Worm (Caenorhabditis elegans): ENCODE results near the gene nth-1.

The nth-1 gene

DNA sequence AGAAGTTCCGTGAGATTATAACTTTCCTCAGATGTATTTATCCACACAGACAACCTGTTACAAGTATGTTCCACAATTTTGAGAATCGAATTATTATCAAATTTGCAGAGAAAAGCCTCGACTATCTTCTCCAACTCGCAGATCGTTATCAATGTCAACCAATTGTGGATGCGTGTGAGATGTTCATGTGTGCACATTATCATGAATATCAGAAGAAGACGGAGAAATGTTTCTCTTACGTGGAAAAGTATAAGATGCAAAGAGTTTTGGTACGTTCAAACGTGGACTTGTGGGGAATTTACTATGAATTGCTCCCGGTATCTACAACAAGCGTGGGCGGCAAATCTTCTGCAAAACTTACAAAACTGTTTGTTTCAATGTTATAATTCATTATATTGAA, 23.0 kb downstream of the nth-1 start:
- TF ChIP-seq rnt-1 (tag; optimal IDR thresholded peaks at IDR 0.05) (no peak), aly-2 (tag; optimal IDR thresholded peaks at IDR 0.05) (no peak), lin-35 (GFP tag; optimal IDR thresholded peaks at IDR 0.05) (no peak), unc-98 (GFP tag; IDR thresholded peaks at IDR 0.05) (no peak), nhr-84 (tag; optimal IDR thresholded peaks at IDR 0.05) (no peak), pag-3 (tag; optimal IDR thresholded peaks at IDR 0.05; ENCODE audit: borderline replicate concordance, insufficient read depth) (no peak), hlh-4 (tag; optimal IDR thresholded peaks at IDR 0.05) (no peak), nhr-19 (GFP tag; conservative IDR thresholded peaks at IDR 0.05) (no peak), alr-1 (tag; optimal IDR thresholded peaks at IDR 0.05; ENCODE audit: borderline replicate concordance) (no peak), irx-1 (tag; optimal IDR thresholded peaks at IDR 0.05) (no peak), pqm-1 (tag; optimal IDR thresholded peaks at IDR 0.05) (no peak), unc-86 (tag; optimal IDR thresholded peaks at IDR 0.05) (no peak), dsc-1 (tag; optimal IDR thresholded peaks at IDR 0.05) (no peak), jun-1 (tag; optimal IDR thresholded peaks at IDR 0.05) (no peak)

DNA sequence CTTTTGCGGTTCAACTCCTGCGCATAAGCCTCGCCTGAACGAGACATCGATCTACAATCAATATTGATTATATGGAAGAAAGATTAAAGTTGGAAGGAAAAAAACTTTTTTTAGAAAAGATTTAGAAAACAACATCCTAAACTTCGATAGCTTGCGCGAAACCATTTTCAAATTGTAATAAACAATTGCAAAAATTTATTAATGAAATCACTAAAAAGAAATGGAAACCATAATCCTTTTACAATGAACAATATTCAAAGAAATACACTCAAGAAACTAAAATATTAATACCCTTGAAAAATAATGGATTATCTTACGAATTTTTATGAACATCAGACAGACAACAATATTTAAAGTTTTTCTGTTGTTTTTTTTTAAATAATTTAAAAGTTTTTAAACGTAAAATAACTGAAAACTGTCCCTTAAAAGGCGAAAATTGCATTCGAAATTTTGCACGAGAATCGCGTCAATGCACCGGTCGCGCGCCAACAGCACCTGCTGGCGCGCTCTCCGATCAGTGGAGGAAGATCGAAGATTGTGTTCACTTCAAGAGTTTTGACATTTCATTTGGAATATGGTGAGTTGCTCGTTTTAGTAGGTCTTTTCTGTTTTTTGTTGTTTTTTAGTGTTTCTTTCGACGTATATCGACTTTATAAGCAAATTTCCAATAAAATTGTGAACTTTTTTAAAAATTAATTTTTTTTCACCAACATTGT, 24.7 kb downstream of the nth-1 start, which contains the start of the genes sftb-1 and R10E4.1:
Gene sftb-1 (minus strand): TSS at position 51 of the 716 bp plus-strand sequence.
Gene R10E4.1 (plus strand): TSS at position 524 of the 716 bp plus-strand sequence.
- TF ChIP-seq mab-9 (GFP tag; IDR thresholded peaks at IDR 0.05) (0 out of 2 replicates have a peak, but pooled peaks have one; percentile 18), rnt-1 (tag; optimal IDR thresholded peaks at IDR 0.05) (peak; percentile 85), snpc-4 (tag; optimal IDR thresholded peaks at IDR 0.05) (peak; percentile 58), xbp-1 (tag; optimal IDR thresholded peaks at IDR 0.05) (peak; percentile 82), lin-39 (tag; optimal IDR thresholded peaks at IDR 0.05) (peak; percentile 62), fkh-8 (tag; optimal IDR thresholded peaks at IDR 0.05) (peak; percentile 62), ces-1 (GFP tag; optimal IDR thresholded peaks at IDR 0.05) (no peak), lin-14 (GFP tag; optimal IDR thresholded peaks at IDR 0.05) (peak; percentile 78), ceh-90 (tag; optimal IDR thresholded peaks at IDR 0.05) (no peak), unc-130 (tag; optimal IDR thresholded peaks at IDR 0.05) (peak; percentile 61), alr-1 (tag; optimal IDR thresholded peaks at IDR 0.05; ENCODE audit: borderline replicate concordance) (no peak), ama-1 (optimal IDR thresholded peaks at IDR 0.05) (no peak), jun-1 (tag; optimal IDR thresholded peaks at IDR 0.05) (peak; percentile 40), Y116A8C.19 (tag; optimal IDR thresholded peaks at IDR 0.05; ENCODE audit: borderline replicate concordance) (no peak), nhr-84 (tag; optimal IDR thresholded peaks at IDR 0.05) (no peak), ceh-82 (tag; optimal IDR thresholded peaks at IDR 0.05) (peak; percentile 76 to 77 (median 77)), fos-1 (tag; optimal IDR thresholded peaks at IDR 0.05) (no peak), lir-3 (tag; optimal IDR thresholded peaks at IDR 0.05; ENCODE audit: poor library complexity) (no peak), blmp-1 (tag; optimal IDR thresholded peaks at IDR 0.05) (peak; percentile 6), sox-4 (tag; optimal IDR thresholded peaks at IDR 0.05) (peak; percentile 52), nhr-85 (tag) (peak; percentile 88), lsy-2 (tag; optimal IDR thresholded peaks at IDR 0.05) (peak; percentile 84 to 85), nhr-237 (tag; optimal IDR thresholded peaks at IDR 0.05) (no peak), nhr-90 (tag; optimal IDR thresholded peaks at IDR 0.05; ENCODE audit: poor library complexity) (peak; percentile 77), elt-3 (tag; optimal IDR thresholded peaks at IDR 0.05) (peak in 2 of 6 experiments; percentile 29 to 49), unc-98 (GFP tag; IDR thresholded peaks at IDR 0.05) (no peak), hlh-4 (tag; optimal IDR thresholded peaks at IDR 0.05) (no peak), nhr-47 (tag; optimal IDR thresholded peaks at IDR 0.05) (peak; percentile 86), efl-3 (GFP tag; optimal IDR thresholded peaks at IDR 0.05) (no peak), nhr-11 (tag; optimal IDR thresholded peaks at IDR 0.05) (peak; percentile 22), ceh-8 (GFP tag; optimal IDR thresholded peaks at IDR 0.05) (peak; percentile 6), vab-15 (tag; optimal IDR thresholded peaks at IDR 0.05) (no peak), F16B12.6 (tag; optimal IDR thresholded peaks at IDR 0.05) (peak; percentile 70), nhr-12 (tag; optimal IDR thresholded peaks at IDR 0.05) (no peak), pax-3 (tag; optimal IDR thresholded peaks at IDR 0.05) (no peak), nhr-77 (tag; optimal IDR thresholded peaks at IDR 0.05) (peak; percentile 1), nhr-76 (tag; optimal IDR thresholded peaks at IDR 0.05) (no peak), nhr-20 (tag; optimal IDR thresholded peaks at IDR 0.05) (peak; percentile 80), mef-2 (tag; optimal IDR thresholded peaks at IDR 0.05) (no peak), mep-1 (tag; optimal IDR thresholded peaks at IDR 0.05) (peak; percentile 90), tbx-2 (tag; optimal IDR thresholded peaks at IDR 0.05) (peak; percentile 81), fkh-10 (GFP tag; optimal IDR thresholded peaks at IDR 0.05) (peak; percentile 13)

All from whole organism, L1 larva.